Worm (Caenorhabditis elegans) whole organism, L3 larva: Measurements from ENCODE around the gene H20J04.7.

Source experiments
- R02D3.7 ChIP-seq: fragments of 150-350 bp; optimal IDR thresholded peaks from 2 replicates; lab custom pipeline; 2014; ENCODE audit warnings: missing biosample characterization, missing genetic modification characterization
- ZK546.5 ChIP-seq: sonication (generic microtip); optimal IDR thresholded peaks from 2 replicates; lab custom pipeline; 2017; ENCODE audit warnings: missing biosample characterization, missing genetic modification characterization
- aly-2 ChIP-seq: fragments of 150-350 bp; optimal IDR thresholded peaks from 2 replicates; lab custom pipeline; 2014; ENCODE audit warnings: missing biosample characterization, missing genetic modification characterization
- ama-1 ChIP-seq: fragments of 150-350 bp; optimal IDR thresholded peaks from 2 replicates; lab custom pipeline; 2018
- ceh-16 ChIP-seq: sonication (generic microtip); optimal IDR thresholded peaks from 2 replicates; lab custom pipeline; 2017; ENCODE audit warnings: missing biosample characterization, missing genetic modification characterization
- ceh-28 ChIP-seq: fragments of 150-350 bp; optimal IDR thresholded peaks from 2 replicates; lab custom pipeline; 2014; ENCODE audit warnings: missing biosample characterization, missing genetic modification reagents, missing genetic modification characterization
- ceh-82 ChIP-seq: fragments of 150-350 bp; optimal IDR thresholded peaks from 2 replicates; lab custom pipeline; 2014; ENCODE audit warnings: missing biosample characterization, missing genetic modification characterization
- daf-12 ChIP-seq: fragments of 150-350 bp; optimal IDR thresholded peaks from 2 replicates; lab custom pipeline; 2014; ENCODE audit warnings: missing biosample characterization, missing genetic modification reagents, missing genetic modification characterization
- egl-27 ChIP-seq: sonication (generic microtip); optimal IDR thresholded peaks from 4 replicates; lab custom pipeline; 2017; ENCODE audit warnings: missing biosample characterization, missing genetic modification reagents, missing genetic modification characterization
- egl-5 ChIP-seq: fragments of 150-350 bp; optimal IDR thresholded peaks from 2 replicates; lab custom pipeline; 2017; ENCODE audit warnings: missing biosample characterization, missing genetic modification reagents, missing genetic modification characterization, inconsistent platforms
- elt-1 ChIP-seq: fragments of 150-350 bp; optimal IDR thresholded peaks from 2 replicates; lab custom pipeline; 2014; ENCODE audit warnings: missing biosample characterization, missing genetic modification characterization
- elt-2 ChIP-seq: sonication (generic microtip); optimal IDR thresholded peaks from 2 replicates; lab custom pipeline; 2016; ENCODE audit warnings: missing genetic modification reagents, mild to moderate bottlenecking, missing genetic modification characterization, missing compliant biosample characterization
- eor-1 ChIP-seq, 2 experiments: fragments of 150-350 bp; optimal IDR thresholded peaks; 2 replicates each; lab custom pipeline; 2014 to 2018; ENCODE audit warnings: missing biosample characterization in 2 of 2, missing genetic modification characterization in 2 of 2
- fkh-10 ChIP-seq: sonication (generic microtip); optimal IDR thresholded peaks from 2 replicates; lab custom pipeline; 2017; ENCODE audit warnings: missing biosample characterization, missing genetic modification reagents, missing genetic modification characterization
- fkh-2 ChIP-seq: fragments of 150-350 bp; optimal IDR thresholded peaks from 2 replicates; lab custom pipeline; 2014; ENCODE audit warnings: missing biosample characterization, missing genetic modification reagents, missing genetic modification characterization
- jun-1 ChIP-seq: fragments of 150-350 bp; optimal IDR thresholded peaks from 2 replicates; lab custom pipeline; 2014; ENCODE audit warnings: missing biosample characterization, missing genetic modification reagents, missing genetic modification characterization
- lin-39 ChIP-seq: fragments of 150-350 bp; optimal IDR thresholded peaks from 2 replicates; lab custom pipeline; 2018; ENCODE audit warnings: missing biosample characterization, missing genetic modification reagents, missing genetic modification characterization
- lsy-12 ChIP-seq: sonication (generic microtip); optimal IDR thresholded peaks from 2 replicates; lab custom pipeline; 2016; ENCODE audit warnings: mild to moderate bottlenecking, missing genetic modification characterization, missing compliant biosample characterization
- mdl-1 ChIP-seq: fragments of 150-350 bp; optimal IDR thresholded peaks from 2 replicates; lab custom pipeline; 2014; ENCODE audit warnings: missing biosample characterization, missing genetic modification characterization
- nhr-11 ChIP-seq: fragments of 150-350 bp; optimal IDR thresholded peaks from 2 replicates; lab custom pipeline; 2014; ENCODE audit warnings: missing biosample characterization, missing genetic modification characterization
- nhr-12 ChIP-seq: fragments of 150-350 bp; optimal IDR thresholded peaks from 2 replicates; lab custom pipeline; 2014; ENCODE audit warnings: missing biosample characterization, missing genetic modification characterization
- nhr-23 ChIP-seq: fragments of 150-350 bp; optimal IDR thresholded peaks from 2 replicates; lab custom pipeline; 2014; ENCODE audit warnings: missing biosample characterization, missing genetic modification reagents, missing genetic modification characterization
- nhr-237 ChIP-seq: fragments of 150-350 bp; optimal IDR thresholded peaks from 2 replicates; lab custom pipeline; 2014; ENCODE audit warnings: missing biosample characterization, missing genetic modification characterization
- nhr-25 ChIP-seq: sonication (generic microtip); optimal IDR thresholded peaks from 2 replicates; lab custom pipeline; 2017; ENCODE audit warnings: missing biosample characterization, missing genetic modification characterization
- nhr-28 ChIP-seq: fragments of 150-350 bp; optimal IDR thresholded peaks from 2 replicates; lab custom pipeline; 2014; ENCODE audit warnings: missing biosample characterization, missing genetic modification characterization
- nhr-76 ChIP-seq: fragments of 150-350 bp; sonication (generic microtip); optimal IDR thresholded peaks from 5 replicates; lab custom pipeline; 2014; ENCODE audit warnings: missing biosample characterization, missing genetic modification characterization
- pha-4 ChIP-seq: fragments of 150-350 bp; optimal IDR thresholded peaks from 2 replicates; lab custom pipeline; 2014; ENCODE audit warnings: missing biosample characterization, missing genetic modification reagents, missing genetic modification characterization
- pqm-1 ChIP-seq: fragments of 150-350 bp; optimal IDR thresholded peaks from 2 replicates; lab custom pipeline; 2017; ENCODE audit warnings: missing biosample characterization, missing genetic modification characterization, inconsistent platforms
- sea-2 ChIP-seq: fragments of 150-350 bp; sonication (generic microtip); optimal IDR thresholded peaks from 4 replicates; lab custom pipeline; 2014; ENCODE audit warnings: missing biosample characterization, missing genetic modification reagents, missing genetic modification characterization
- snpc-4 ChIP-seq: fragments of 150-350 bp; optimal IDR thresholded peaks from 2 replicates; lab custom pipeline; 2014; ENCODE audit warnings: missing biosample characterization, missing genetic modification characterization
- unc-39 ChIP-seq: sonication (generic microtip); optimal IDR thresholded peaks from 4 replicates; lab custom pipeline; 2017; ENCODE audit warnings: missing biosample characterization, missing genetic modification characterization
- unc-62 ChIP-seq: fragments of 150-350 bp; sonication (generic microtip); optimal IDR thresholded peaks from 4 replicates; lab custom pipeline; 2014; ENCODE audit warnings: missing biosample characterization, missing genetic modification reagents, missing genetic modification characterization
- zag-1 ChIP-seq: fragments of 150-350 bp; optimal IDR thresholded peaks from 2 replicates; lab custom pipeline; 2014; ENCODE audit warnings: missing biosample characterization, missing genetic modification characterization
- ztf-11 ChIP-seq: fragments of 150-350 bp; optimal IDR thresholded peaks from 2 replicates; lab custom pipeline; 2014; ENCODE audit warnings: missing biosample characterization, missing genetic modification characterization
- ztf-4 ChIP-seq: fragments of 150-350 bp; optimal IDR thresholded peaks from 2 replicates; lab custom pipeline; 2014; ENCODE audit warnings: missing biosample characterization, missing genetic modification characterization

H20J04.7 gene

ce11 chrII:4369715-4370114 is 14.6 kb upstream of the H20J04.7 start:
- TF ChIP-seq ceh-16 (tag; lab: Kevin White, UChicago) (no peak), pha-4 (tag; lab: Kevin White, UChicago) (no peak), ztf-11 (tag; lab: Kevin White, UChicago) (no peak), fkh-2 (tag; lab: Kevin White, UChicago) (no peak), zag-1 (tag; lab: Kevin White, UChicago) (no peak), R02D3.7 (tag; lab: Kevin White, UChicago) (no peak), jun-1 (tag; lab: Kevin White, UChicago) (no peak), fkh-10 (GFP tag; lab: Kevin White, UChicago) (no peak), pqm-1 (tag; lab: Kevin White, UChicago) (no peak), lsy-12 (tag; lab: Kevin White, UChicago) (no peak), eor-1 (tag; optimal IDR thresholded peaks at IDR 0.05; lab: Kevin White, UChicago) (no peak), sea-2 (no peak)

- TF ChIP-seq mdl-1 (tag; lab: Kevin White, UChicago) = no peak
- TF ChIP-seq ztf-4 = no peak
- no peak for TF ChIP-seq nhr-11 (tag; lab: Kevin White, UChicago)
- TF ChIP-seq fkh-2 (tag; lab: Kevin White, UChicago) = no peak
- TF ChIP-seq lin-39 (tag; lab: Kevin White, UChicago) = no peak
- TF ChIP-seq ZK546.5 = no peak
- no peak for TF ChIP-seq ztf-11 (tag; lab: Kevin White, UChicago)
- no peak for TF ChIP-seq unc-39 (tag; lab: Kevin White, UChicago)
- TF ChIP-seq ama-1 (lab: Kevin White, UChicago) = no peak
- TF ChIP-seq nhr-23 (tag; lab: Kevin White, UChicago) = no peak
- TF ChIP-seq nhr-12 (tag; lab: Kevin White, UChicago) = no peak
- TF ChIP-seq egl-5 (tag; lab: Kevin White, UChicago) = no peak
- TF ChIP-seq nhr-237 (tag; lab: Kevin White, UChicago) = no peak
- no peak for TF ChIP-seq lsy-12 (tag; lab: Kevin White, UChicago)
- no peak for TF ChIP-seq fkh-10 (GFP tag; lab: Kevin White, UChicago)
- TF ChIP-seq nhr-25 (tag; lab: Kevin White, UChicago) = no peak
- no peak for TF ChIP-seq eor-1 (tag; optimal IDR thresholded peaks at IDR 0.05; lab: Kevin White, UChicago)
These were observed 12.8 kb upstream of the H20J04.7 start, which contains the start of gene try-9 for ce11 chrII:4367923-4368322. Gene try-9, plus strand, starts transcription at chrII:4368223.

ce11 chrII:4362088-4362487 is 7.0 kb upstream of the H20J04.7 start:
- TF ChIP-seq snpc-4 (tag; lab: Kevin White, UChicago) (no peak), pha-4 (tag; lab: Kevin White, UChicago) (peak; percentile 41), nhr-25 (tag; lab: Kevin White, UChicago) (peak; percentile 54)

ce11 chrII:4359219-4359618 is 4.1 kb upstream of the H20J04.7 start:
- TF ChIP-seq pqm-1 (tag; lab: Kevin White, UChicago) = no peak
- TF ChIP-seq nhr-28 = no peak
- no peak for TF ChIP-seq mdl-1 (tag; lab: Kevin White, UChicago)
- TF ChIP-seq, all 47 proteins: peak for 0

ce11 chrII:4358765-4359164 is 3.6 kb upstream of the H20J04.7 start, which contains the start of gene lat-2:
Gene lat-2, plus strand, starts transcription at chrII:4359065.
- TF ChIP-seq ZK546.5 (no peak), R02D3.7 (tag; lab: Kevin White, UChicago) (no peak), nhr-11 (tag; lab: Kevin White, UChicago) (no peak), elt-1 (tag; lab: Kevin White, UChicago) (no peak), nhr-28 (no peak), elt-2 (no peak), ceh-28 (tag; lab: Kevin White, UChicago) (no peak), aly-2 (tag; lab: Kevin White, UChicago) (no peak), ceh-82 (tag; lab: Kevin White, UChicago) (no peak), jun-1 (tag; lab: Kevin White, UChicago) (no peak), unc-62 (GFP tag; lab: Kevin White, UChicago) (no peak), unc-39 (tag; lab: Kevin White, UChicago) (no peak), eor-1 (tag; optimal IDR thresholded peaks at IDR 0.05; lab: Kevin White, UChicago) (no peak), nhr-25 (tag; lab: Kevin White, UChicago) (no peak), egl-27 (tag; lab: Kevin White, UChicago) (no peak), nhr-76 (tag; lab: Kevin White, UChicago) (no peak), lsy-12 (tag; lab: Kevin White, UChicago) (no peak), daf-12 (tag; lab: Kevin White, UChicago) (no peak), sea-2 (no peak)
- TF ChIP-seq, all 47 proteins: peak for 0
